Worm (Caenorhabditis elegans): ENCODE data around the gene enri-2.

DNA sequence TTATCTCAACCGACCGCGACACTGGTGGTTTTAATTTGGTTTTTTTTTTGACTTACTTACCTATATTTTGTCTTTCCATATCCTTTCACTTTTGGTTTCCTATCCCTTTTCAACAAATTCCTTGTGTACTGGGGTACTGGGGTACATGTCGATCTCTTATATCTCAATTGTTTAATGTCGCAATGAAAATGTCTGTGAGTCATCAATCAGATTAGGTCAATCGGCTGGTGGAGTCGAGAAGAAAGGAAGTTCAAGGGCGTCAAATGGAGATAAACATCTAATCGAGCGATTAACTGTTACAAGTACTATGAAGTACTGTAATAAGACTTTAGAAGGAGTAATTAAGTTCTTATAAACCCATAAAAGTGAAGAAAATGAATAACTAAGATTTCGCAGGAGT is 30.3 kb downstream of the enri-2 start:
- TF ChIP-seq snpc-4 (tag; optimal IDR thresholded peaks at IDR 0.05), result no peak
- no peak for TF ChIP-seq mls-2 (tag; optimal IDR thresholded peaks at IDR 0.05)
- TF ChIP-seq pha-4 (tag; optimal IDR thresholded peaks at IDR 0.05), result no peak

Data from whole organism, mixed stage, embryonic.